Worm (Caenorhabditis elegans) whole organism, L4 larva: Measurements from ENCODE around the gene crb-1.

Experiments
- aha-1 ChIP-seq: fragments of 150-350 bp; peaks from one replicate; lab custom pipeline; 2014; ENCODE audit warnings: missing biosample characterization, missing genetic modification characterization
- ceh-28 ChIP-seq: fragments of 150-350 bp; optimal IDR thresholded peaks from 2 replicates; lab custom pipeline; 2014; ENCODE audit warnings: missing biosample characterization, missing genetic modification reagents, missing genetic modification characterization
- lin-39 ChIP-seq: fragments of 150-350 bp; optimal IDR thresholded peaks from 2 replicates; lab custom pipeline; 2014; ENCODE audit warnings: missing biosample characterization, missing genetic modification reagents, missing genetic modification characterization
- nhr-76 ChIP-seq: fragments of 150-350 bp; optimal IDR thresholded peaks from 2 replicates; lab custom pipeline; 2014; ENCODE audit warnings: missing biosample characterization, missing genetic modification characterization
- skn-1 ChIP-seq: fragments of 150-350 bp; optimal IDR thresholded peaks from 2 replicates; lab custom pipeline; 2014; ENCODE audit warnings: missing biosample characterization, missing genetic modification characterization

DNA sequence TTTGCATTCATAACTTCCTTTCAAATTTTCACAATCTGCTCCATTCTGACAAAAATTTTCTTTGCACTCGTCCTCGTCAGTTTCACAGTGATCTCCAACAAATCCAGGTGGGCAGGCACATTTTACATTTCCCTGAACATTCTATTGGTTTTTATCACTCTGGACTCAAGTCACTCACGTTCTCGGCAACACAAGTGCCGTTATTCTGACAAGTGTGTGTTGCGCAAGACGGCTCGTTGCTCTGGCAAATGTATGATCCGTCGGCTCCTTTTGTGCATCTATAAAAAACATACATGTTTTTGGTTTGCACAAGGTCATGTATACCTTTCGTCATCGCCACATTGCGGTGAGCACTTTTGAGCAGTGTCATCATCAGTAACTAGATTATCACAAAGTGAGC, 1.2 kb downstream of the crb-1 start:
- TF ChIP-seq ceh-28 (tag; lab: Kevin White, UChicago) (no peak), lin-39 (tag; lab: Kevin White, UChicago) (no peak), skn-1 (tag; lab: Kevin White, UChicago) (no peak), nhr-76 (tag; lab: Kevin White, UChicago) (no peak), aha-1 (no peak)
